Worm (Caenorhabditis elegans): Measurements from ENCODE around the gene str-208.

- TF ChIP-seq hnd-1 (tag; optimal IDR thresholded peaks at IDR 0.05) (no peak), sea-1 (GFP tag; conservative IDR thresholded peaks at IDR 0.05) (no peak), pes-1 (GFP tag; IDR thresholded peaks at IDR 0.05) (no peak), hmbx-1 (tag; optimal IDR thresholded peaks at IDR 0.05) (no peak), B0310.2 (tag; optimal IDR thresholded peaks at IDR 0.05) (no peak), ama-1 (optimal IDR thresholded peaks at IDR 0.05) (no peak), tbx-37 (GFP tag; conservative IDR thresholded peaks at IDR 0.05) (no peak), scrt-1 (GFP tag; IDR thresholded peaks at IDR 0.05) (no peak), ceh-36 (tag; optimal IDR thresholded peaks at IDR 0.05) (no peak), flt-1 (GFP tag; IDR thresholded peaks at IDR 0.05) (no peak)
Measured at ce11 chrV:4951434-4951833, 5.2 kb upstream of the str-208 start, which contains the start of gene str-207.

Measured in whole organism, early embryonic.